Worm (Caenorhabditis elegans) whole organism, L3 larva: Measurements from ENCODE around the gene W04D12.1.

Source experiments
- aly-2 ChIP-seq: fragments of 150-350 bp; optimal IDR thresholded peaks from 2 replicates; lab custom pipeline; 2014; ENCODE audit warnings: missing biosample characterization, missing genetic modification characterization
- ama-1 ChIP-seq: fragments of 150-350 bp; optimal IDR thresholded peaks from 2 replicates; lab custom pipeline; 2018
- ceh-16 ChIP-seq: sonication (generic microtip); optimal IDR thresholded peaks from 2 replicates; lab custom pipeline; 2017; ENCODE audit warnings: missing biosample characterization, missing genetic modification characterization
- ceh-82 ChIP-seq: fragments of 150-350 bp; optimal IDR thresholded peaks from 2 replicates; lab custom pipeline; 2014; ENCODE audit warnings: missing biosample characterization, missing genetic modification characterization
- jun-1 ChIP-seq: fragments of 150-350 bp; optimal IDR thresholded peaks from 2 replicates; lab custom pipeline; 2014; ENCODE audit warnings: missing biosample characterization, missing genetic modification reagents, missing genetic modification characterization
- nfya-1 ChIP-seq: sonication (generic microtip); optimal IDR thresholded peaks from 2 replicates; lab custom pipeline; 2017; ENCODE audit warnings: missing genetic modification characterization, mild to moderate bottlenecking, missing compliant biosample characterization, antibody characterized with exemption, moderate library complexity; ENCODE audit not compliant: insufficient read depth
- nhr-25 ChIP-seq: sonication (generic microtip); optimal IDR thresholded peaks from 2 replicates; lab custom pipeline; 2017; ENCODE audit warnings: missing biosample characterization, missing genetic modification characterization
- nhr-28 ChIP-seq: fragments of 150-350 bp; optimal IDR thresholded peaks from 2 replicates; lab custom pipeline; 2014; ENCODE audit warnings: missing biosample characterization, missing genetic modification characterization
- pqm-1 ChIP-seq: fragments of 150-350 bp; optimal IDR thresholded peaks from 2 replicates; lab custom pipeline; 2017; ENCODE audit warnings: missing biosample characterization, missing genetic modification characterization, inconsistent platforms
- snpc-4 ChIP-seq: fragments of 150-350 bp; optimal IDR thresholded peaks from 2 replicates; lab custom pipeline; 2014; ENCODE audit warnings: missing biosample characterization, missing genetic modification characterization
- unc-62 ChIP-seq: fragments of 150-350 bp; sonication (generic microtip); optimal IDR thresholded peaks from 4 replicates; lab custom pipeline; 2014; ENCODE audit warnings: missing biosample characterization, missing genetic modification reagents, missing genetic modification characterization

ce11 chrIII:5842920-5843319 is 6.2 kb downstream of the W04D12.1 start:
- TF ChIP-seq nhr-25 (tag; lab: Kevin White, UChicago), result no peak
- peak; percentile 23 for TF ChIP-seq nfya-1 (tag; lab: Kevin White, UChicago)
- no peak for TF ChIP-seq jun-1 (tag; lab: Kevin White, UChicago)
- TF ChIP-seq nhr-28 (tag; lab: Kevin White, UChicago), result no peak
- TF ChIP-seq unc-62 (GFP tag; lab: Kevin White, UChicago), result no peak
- TF ChIP-seq pqm-1 (tag; lab: Kevin White, UChicago), result no peak
- TF ChIP-seq aly-2 (tag; lab: Kevin White, UChicago), result no peak
- no peak for TF ChIP-seq ceh-82
- TF ChIP-seq ceh-16 (tag; lab: Kevin White, UChicago), result no peak
- no peak for TF ChIP-seq snpc-4
- no peak for TF ChIP-seq ama-1 (lab: Kevin White, UChicago)
